Worm (Caenorhabditis elegans): ENCODE results near the gene Y22D7AL.6.
A peak's percentile ranks its signal among the peaks of the same experiment; 100 is the strongest.

Y22D7AL.6 gene

DNA sequence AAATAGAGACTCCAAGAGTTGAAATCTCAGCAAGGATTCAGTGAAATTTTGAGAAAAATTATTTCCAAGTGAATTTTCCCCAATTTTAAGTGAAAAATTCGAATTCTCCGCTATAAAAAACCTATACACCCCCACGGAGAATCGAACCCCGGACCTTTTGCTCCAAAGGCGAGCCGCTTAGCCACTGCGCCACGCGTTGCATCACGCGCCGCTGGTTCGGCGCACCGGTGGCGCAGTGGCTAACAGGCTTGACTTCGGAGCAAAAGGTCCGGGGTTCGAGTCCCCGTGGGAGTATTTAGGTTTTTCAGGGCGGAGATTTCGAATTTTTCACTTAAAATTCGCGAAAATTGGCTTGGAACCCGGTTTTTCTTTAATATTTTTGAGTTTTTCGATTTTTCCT, 29.1 kb upstream of the Y22D7AL.6 start:
- TF ChIP-seq lin-38 (GFP tag; IDR thresholded peaks at IDR 0.05), result 0 out of 2 replicates have a peak, but pooled peaks have one; percentile 14
- TF ChIP-seq php-3 (GFP tag; IDR thresholded peaks at IDR 0.05), result no peak
- TF ChIP-seq set-16 (GFP tag; IDR thresholded peaks at IDR 0.05), result peak; percentile 77
- TF ChIP-seq nhr-111 (GFP tag; optimal IDR thresholded peaks at IDR 0.05), result no peak
- TF ChIP-seq F49E8.2 (tag; optimal IDR thresholded peaks at IDR 0.05; ENCODE audit: borderline replicate concordance), result no peak
- TF ChIP-seq Y105C5A.15 (GFP tag; IDR thresholded peaks at IDR 0.05), result 0 out of 2 replicates have a peak, but pooled peaks have one; percentile 11

DNA sequence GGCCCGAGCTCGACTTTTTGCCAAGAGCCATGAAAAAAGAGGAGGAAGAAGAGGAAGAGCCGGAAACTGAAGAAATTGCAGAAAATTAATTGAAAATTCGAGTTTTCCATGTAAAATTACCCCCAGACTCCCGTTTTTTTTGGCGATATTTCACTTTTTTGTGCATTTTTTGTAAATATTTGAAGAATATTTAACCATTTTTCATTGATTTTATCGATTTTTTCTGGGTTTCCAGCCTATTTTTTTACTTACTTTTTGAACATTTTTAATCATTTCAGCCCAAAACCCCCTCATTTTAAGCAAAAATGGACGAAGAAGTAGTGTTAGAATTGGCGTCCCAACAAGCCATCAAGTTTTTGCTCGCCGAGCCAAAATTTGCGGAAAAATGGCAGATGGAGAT, 28.3 kb upstream of the Y22D7AL.6 start, which contains the start of gene Y22D7AL.7:
Gene Y22D7AL.7, plus strand, starts transcription at position 301 of the 400 bp plus-strand sequence.
- no peak for TF ChIP-seq mes-2 (tag; optimal IDR thresholded peaks at IDR 0.05; ENCODE audit: poor library complexity, severe bottlenecking)
- TF ChIP-seq php-3 (GFP tag; IDR thresholded peaks at IDR 0.05), result no peak
- TF ChIP-seq ztf-7 (tag; optimal IDR thresholded peaks at IDR 0.05), result no peak
- TF ChIP-seq ctbp-1 (GFP tag; IDR thresholded peaks at IDR 0.05), result no peak
- no peak for TF ChIP-seq lin-15B (tag; optimal IDR thresholded peaks at IDR 0.05)

- TF ChIP-seq unc-39 (tag; optimal IDR thresholded peaks at IDR 0.05), result no peak
- peak; percentile 92 for TF ChIP-seq ceh-28 (tag; optimal IDR thresholded peaks at IDR 0.05)
These were observed 26.2 kb upstream of the Y22D7AL.6 start for ce11 chrIII:1578566-1578965.

DNA sequence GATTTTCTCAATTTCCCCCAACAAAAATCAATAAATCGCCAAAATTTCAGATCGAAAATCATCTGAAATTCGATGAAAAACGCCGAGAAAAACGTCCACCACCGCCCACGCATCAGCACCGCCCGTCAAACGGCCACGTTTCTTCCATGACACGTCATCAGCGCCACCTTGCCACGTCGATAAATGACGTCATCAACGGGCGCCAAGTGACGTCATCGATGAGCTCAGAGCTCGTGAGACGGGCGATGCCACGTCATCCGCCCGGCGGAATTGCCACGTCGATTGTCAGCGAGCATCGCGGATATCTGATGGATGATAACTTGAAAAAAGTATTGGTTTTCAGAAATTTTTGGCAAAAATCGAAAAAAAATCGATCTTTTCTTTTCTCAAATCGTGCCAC, 25.7 kb upstream of the Y22D7AL.6 start:
- no peak for TF ChIP-seq snpc-4 (tag; optimal IDR thresholded peaks at IDR 0.05)
- no peak for TF ChIP-seq dmd-8 (GFP tag; IDR thresholded peaks at IDR 0.05)
- TF ChIP-seq set-16 (GFP tag; IDR thresholded peaks at IDR 0.05), result peak; percentile 50

ce11 chrIII:1580142-1580541, 24.6 kb upstream of the Y22D7AL.6 start:
- TF ChIP-seq fkh-10 (GFP tag; optimal IDR thresholded peaks at IDR 0.05), result no peak
- TF ChIP-seq hif-1 (tag; optimal IDR thresholded peaks at IDR 0.05), result no peak
- TF ChIP-seq ceh-28 (tag; optimal IDR thresholded peaks at IDR 0.05), result peak; percentile 100
- TF ChIP-seq Y75B8A.6 (GFP tag; IDR thresholded peaks at IDR 0.05), result no peak
- TF ChIP-seq set-16 (GFP tag; IDR thresholded peaks at IDR 0.05), result no peak

DNA sequence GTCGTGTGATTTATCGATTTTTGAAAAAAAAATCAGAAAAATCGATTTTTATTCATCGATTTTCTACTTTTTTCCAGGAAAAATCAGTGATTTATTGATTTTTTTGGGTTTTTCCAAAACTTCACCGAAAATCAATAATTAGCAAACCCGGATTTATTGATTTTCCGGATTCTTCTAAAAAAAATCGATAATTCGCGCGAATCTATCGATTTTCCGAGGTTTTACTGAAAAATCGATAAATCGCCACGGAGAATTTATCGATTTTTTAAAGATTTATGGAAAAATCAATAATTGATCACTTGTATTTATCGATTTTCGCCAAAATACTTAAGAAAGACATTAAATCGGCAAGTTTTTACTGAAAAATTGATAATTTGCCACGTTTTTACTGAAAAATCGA, 21.2 kb upstream of the Y22D7AL.6 start:
- TF ChIP-seq T20F7.1 (GFP tag; optimal IDR thresholded peaks at IDR 0.05) (no peak), daf-19 (GFP tag; conservative IDR thresholded peaks at IDR 0.05) (no peak), ceh-28 (tag; optimal IDR thresholded peaks at IDR 0.05) (peak; percentile 97), T26A8.4 (GFP tag; IDR thresholded peaks at IDR 0.05) (no peak), dmd-9 (GFP tag; IDR thresholded peaks at IDR 0.05) (no peak)

- TF ChIP-seq nhr-42 (GFP tag; IDR thresholded peaks at IDR 0.05) (no peak), egl-43 (GFP tag; IDR thresholded peaks at IDR 0.05) (no peak), aha-1 (tag) (peak; percentile 74), ceh-28 (tag; optimal IDR thresholded peaks at IDR 0.05) (peak; percentile 91), zfp-2 (tag; optimal IDR thresholded peaks at IDR 0.05) (no peak), T20F7.1 (GFP tag; optimal IDR thresholded peaks at IDR 0.05) (no peak)
These were observed 20.5 kb upstream of the Y22D7AL.6 start for ce11 chrIII:1584216-1584715.

DNA sequence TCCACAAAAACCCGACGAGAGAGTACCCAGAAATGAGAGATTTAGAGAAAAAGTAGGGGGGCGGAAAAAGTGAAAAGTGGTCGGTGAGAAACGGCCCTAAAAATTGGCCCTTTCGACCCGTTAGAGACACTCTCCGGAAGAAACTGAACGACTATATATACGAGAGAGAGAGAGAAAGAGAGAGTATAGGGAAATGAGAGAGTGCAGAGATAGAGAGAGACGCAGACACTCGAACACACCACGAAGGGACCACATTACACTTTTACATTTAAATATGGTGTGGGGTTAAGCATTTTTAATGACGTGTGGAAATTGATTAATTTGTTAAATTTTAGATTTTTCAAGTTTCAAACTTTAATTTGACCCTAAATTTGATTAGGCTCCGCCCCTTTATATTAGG, 13.0 kb upstream of the Y22D7AL.6 start:
- TF ChIP-seq mep-1 (tag; optimal IDR thresholded peaks at IDR 0.05) (peak; percentile 28), saeg-2 (GFP tag; IDR thresholded peaks at IDR 0.05) (no peak), daf-16 (GFP tag; optimal IDR thresholded peaks at IDR 0.05) (no peak), daf-16 (tag; optimal IDR thresholded peaks at IDR 0.05) (no peak), mxl-3 (GFP tag; optimal IDR thresholded peaks at IDR 0.05) (no peak), nhr-102 (tag; optimal IDR thresholded peaks at IDR 0.05) (no peak), nhr-111 (GFP tag; optimal IDR thresholded peaks at IDR 0.05) (no peak), Y48G9A.11 (GFP tag; IDR thresholded peaks at IDR 0.05) (no peak), aha-1 (tag) (peak; percentile 87), F26F4.8 (GFP tag; conservative IDR thresholded peaks at IDR 0.05) (no peak), madf-5 (GFP tag; IDR thresholded peaks at IDR 0.05) (no peak), lin-15B (tag; optimal IDR thresholded peaks at IDR 0.05) (no peak), nhr-42 (GFP tag; IDR thresholded peaks at IDR 0.05) (no peak), lim-7 (GFP tag; IDR thresholded peaks at IDR 0.05) (no peak), lin-1 (GFP tag; IDR thresholded peaks at IDR 0.05) (no peak), ceh-44 (GFP tag; IDR thresholded peaks at IDR 0.05) (no peak), arid-1 (GFP tag; conservative IDR thresholded peaks at IDR 0.05) (no peak), php-3 (GFP tag; IDR thresholded peaks at IDR 0.05) (no peak), egl-43 (GFP tag; IDR thresholded peaks at IDR 0.05) (no peak)
